Worm (Caenorhabditis elegans): ENCODE results near the gene C12D12.1.

Gene C12D12.1

ce11 chrX:3500357-3500756 lies 1.3 kb downstream of the C12D12.1 start:
- TF ChIP-seq tbx-11 (GFP tag; IDR thresholded peaks at IDR 0.05) (no peak), hmg-4 (GFP tag; optimal IDR thresholded peaks at IDR 0.05) (no peak), hmbx-1 (tag; optimal IDR thresholded peaks at IDR 0.05) (no peak), scrt-1 (GFP tag; IDR thresholded peaks at IDR 0.05) (no peak), tbx-37 (GFP tag; conservative IDR thresholded peaks at IDR 0.05) (no peak), flt-1 (GFP tag; IDR thresholded peaks at IDR 0.05) (no peak), sea-1 (GFP tag; conservative IDR thresholded peaks at IDR 0.05) (no peak), ceh-13 (GFP tag; optimal IDR thresholded peaks at IDR 0.05) (no peak), F13C5.2 (tag; optimal IDR thresholded peaks at IDR 0.05) (no peak), ama-1 (optimal IDR thresholded peaks at IDR 0.05) (no peak), hnd-1 (tag; optimal IDR thresholded peaks at IDR 0.05) (no peak)

ce11 chrX:3500903-3501302 lies 1.9 kb downstream of the C12D12.1 start:
- TF ChIP-seq tra-4 (tag; optimal IDR thresholded peaks at IDR 0.05) (no peak), flt-1 (GFP tag; IDR thresholded peaks at IDR 0.05) (no peak), ama-1 (optimal IDR thresholded peaks at IDR 0.05) (no peak), B0310.2 (tag; optimal IDR thresholded peaks at IDR 0.05) (no peak), tbx-11 (GFP tag; IDR thresholded peaks at IDR 0.05) (no peak), aly-1 (tag; optimal IDR thresholded peaks at IDR 0.05) (no peak), F13C5.2 (tag; optimal IDR thresholded peaks at IDR 0.05) (no peak)

- no peak for TF ChIP-seq scrt-1 (GFP tag; IDR thresholded peaks at IDR 0.05)
- TF ChIP-seq hnd-1 (tag; optimal IDR thresholded peaks at IDR 0.05): no peak
- no peak for TF ChIP-seq ets-7 (tag; optimal IDR thresholded peaks at IDR 0.05)
- no peak for TF ChIP-seq aly-1 (tag; optimal IDR thresholded peaks at IDR 0.05)
- no peak for TF ChIP-seq tbx-37 (GFP tag; conservative IDR thresholded peaks at IDR 0.05)
- no peak for TF ChIP-seq hmbx-1 (tag; optimal IDR thresholded peaks at IDR 0.05)
- TF ChIP-seq B0310.2 (tag; optimal IDR thresholded peaks at IDR 0.05): no peak
- TF ChIP-seq ceh-13 (GFP tag; optimal IDR thresholded peaks at IDR 0.05): no peak
- TF ChIP-seq sea-1 (GFP tag; conservative IDR thresholded peaks at IDR 0.05): no peak
- TF ChIP-seq tra-4 (tag; optimal IDR thresholded peaks at IDR 0.05): no peak
- TF ChIP-seq ama-1 (optimal IDR thresholded peaks at IDR 0.05): no peak
- TF ChIP-seq tbx-11 (GFP tag; IDR thresholded peaks at IDR 0.05): no peak
- TF ChIP-seq ceh-36 (tag; optimal IDR thresholded peaks at IDR 0.05): no peak
- TF ChIP-seq flt-1 (GFP tag; IDR thresholded peaks at IDR 0.05): no peak
- TF ChIP-seq hmg-4 (GFP tag; optimal IDR thresholded peaks at IDR 0.05): no peak
- no peak for TF ChIP-seq F13C5.2 (tag; optimal IDR thresholded peaks at IDR 0.05)
Measured at ce11 chrX:3503025-3503424, 4.0 kb downstream of the C12D12.1 start.

ce11 chrX:3505062-3505461 lies 6.0 kb downstream of the C12D12.1 start:
- TF ChIP-seq hmbx-1 (tag; optimal IDR thresholded peaks at IDR 0.05) (no peak), ets-7 (tag; optimal IDR thresholded peaks at IDR 0.05) (no peak), pes-1 (GFP tag; IDR thresholded peaks at IDR 0.05) (no peak), F13C5.2 (tag; optimal IDR thresholded peaks at IDR 0.05) (no peak), ama-1 (optimal IDR thresholded peaks at IDR 0.05) (no peak), ceh-13 (GFP tag; optimal IDR thresholded peaks at IDR 0.05) (no peak), sea-1 (GFP tag; conservative IDR thresholded peaks at IDR 0.05) (no peak)

ce11 chrX:3506556-3506955 lies 7.5 kb downstream of the C12D12.1 start:
- TF ChIP-seq F13C5.2 (tag; optimal IDR thresholded peaks at IDR 0.05) (no peak), B0310.2 (tag; optimal IDR thresholded peaks at IDR 0.05) (no peak), tbx-11 (GFP tag; IDR thresholded peaks at IDR 0.05) (no peak), ama-1 (optimal IDR thresholded peaks at IDR 0.05) (no peak), aly-1 (tag; optimal IDR thresholded peaks at IDR 0.05) (no peak), hnd-1 (tag; optimal IDR thresholded peaks at IDR 0.05) (no peak), flt-1 (GFP tag; IDR thresholded peaks at IDR 0.05) (no peak), sea-1 (GFP tag; conservative IDR thresholded peaks at IDR 0.05) (no peak), ceh-36 (tag; optimal IDR thresholded peaks at IDR 0.05) (no peak), ceh-13 (GFP tag; optimal IDR thresholded peaks at IDR 0.05) (no peak), tbx-37 (GFP tag; conservative IDR thresholded peaks at IDR 0.05) (no peak), tra-4 (tag; optimal IDR thresholded peaks at IDR 0.05) (no peak), pes-1 (GFP tag; IDR thresholded peaks at IDR 0.05) (no peak), hmg-4 (GFP tag; optimal IDR thresholded peaks at IDR 0.05) (no peak)

ce11 chrX:3507214-3507613 lies 8.2 kb downstream of the C12D12.1 start:
- TF ChIP-seq ama-1 (optimal IDR thresholded peaks at IDR 0.05) (no peak), scrt-1 (GFP tag; IDR thresholded peaks at IDR 0.05) (no peak), tbx-11 (GFP tag; IDR thresholded peaks at IDR 0.05) (no peak), ets-7 (tag; optimal IDR thresholded peaks at IDR 0.05) (no peak)

- no peak for TF ChIP-seq ets-7 (tag; optimal IDR thresholded peaks at IDR 0.05)
- no peak for TF ChIP-seq scrt-1 (GFP tag; IDR thresholded peaks at IDR 0.05)
- TF ChIP-seq F13C5.2 (tag; optimal IDR thresholded peaks at IDR 0.05): no peak
- no peak for TF ChIP-seq tbx-37 (GFP tag; conservative IDR thresholded peaks at IDR 0.05)
- no peak for TF ChIP-seq ama-1 (optimal IDR thresholded peaks at IDR 0.05)
- TF ChIP-seq tra-4 (tag; optimal IDR thresholded peaks at IDR 0.05): no peak
- TF ChIP-seq hnd-1 (tag; optimal IDR thresholded peaks at IDR 0.05): no peak
- no peak for TF ChIP-seq tbx-11 (GFP tag; IDR thresholded peaks at IDR 0.05)
- TF ChIP-seq ceh-13 (GFP tag; optimal IDR thresholded peaks at IDR 0.05): no peak
- TF ChIP-seq flt-1 (GFP tag; IDR thresholded peaks at IDR 0.05): no peak
- no peak for TF ChIP-seq sea-1 (GFP tag; conservative IDR thresholded peaks at IDR 0.05)
- no peak for TF ChIP-seq B0310.2 (tag; optimal IDR thresholded peaks at IDR 0.05)
- no peak for TF ChIP-seq hmbx-1 (tag; optimal IDR thresholded peaks at IDR 0.05)
- no peak for TF ChIP-seq ceh-36 (tag; optimal IDR thresholded peaks at IDR 0.05)
- no peak for TF ChIP-seq hmg-4 (GFP tag; optimal IDR thresholded peaks at IDR 0.05)
- TF ChIP-seq aly-1 (tag; optimal IDR thresholded peaks at IDR 0.05): no peak
Measured at ce11 chrX:3508906-3509305, 9.9 kb downstream of the C12D12.1 start, which contains the start of gene sox-4. Gene sox-4 (minus strand): TSS chrX:3509006.

ce11 chrX:3513715-3514114 lies 14.7 kb downstream of the C12D12.1 start:
- TF ChIP-seq B0310.2 (tag; optimal IDR thresholded peaks at IDR 0.05) (no peak), ets-7 (tag; optimal IDR thresholded peaks at IDR 0.05) (no peak)
